Fruit fly (Drosophila melanogaster) ovary, adult (tissue): ENCODE data around the gene CG9743.

Source experiments
- CG17801 ChIP-seq: fragments of 200-800 bp; optimal IDR thresholded peaks from 2 replicates; lab custom pipeline; 2019; ENCODE audit warnings: missing biosample characterization, mild to moderate bottlenecking, missing genetic modification characterization, moderate library complexity; ENCODE audit not compliant: partially characterized antibody

CG9743 gene

dm6 chr3R:30202898-30203103 lies at the start of gene CG9743:
Gene CG9743 (minus strand): TSS chr3R:30202998.
- TF ChIP-seq CG17801 (GFP tag; lab: Kevin White, UChicago), result no peak

dm6 chr3R:30252317-30252716 lies 49.5 kb upstream of the CG9743 start:
- TF ChIP-seq CG17801 (GFP tag; lab: Kevin White, UChicago), result no peak

dm6 chr3R:30250496-30250978 lies 47.7 kb upstream of the CG9743 start, which contains the start of gene CG9682:
Gene CG9682 (plus strand): TSS chr3R:30250928.
- TF ChIP-seq CG17801 (GFP tag; lab: Kevin White, UChicago), result no peak

dm6 chr3R:30249283-30249682 lies 46.5 kb upstream of the CG9743 start, which contains the start of gene CG34299:
Gene CG34299 (plus strand): TSS chr3R:30249583.
- TF ChIP-seq CG17801 (GFP tag; lab: Kevin White, UChicago), result no peak

- no peak for TF ChIP-seq CG17801 (GFP tag; lab: Kevin White, UChicago)
Measured at dm6 chr3R:30248565-30248964, 45.8 kb upstream of the CG9743 start.

- peak; percentile 8 for TF ChIP-seq CG17801 (GFP tag; lab: Kevin White, UChicago)
Measured at dm6 chr3R:30247802-30248363, 45.1 kb upstream of the CG9743 start.

dm6 chr3R:30246603-30247002 lies 43.8 kb upstream of the CG9743 start, which contains the start of gene CG9733:
Gene CG9733 (minus strand): TSS chr3R:30246703.
- TF ChIP-seq CG17801 (GFP tag; lab: Kevin White, UChicago), result no peak

dm6 chr3R:30245739-30246589 lies 43.2 kb upstream of the CG9743 start:
- TF ChIP-seq CG17801 (GFP tag; lab: Kevin White, UChicago), result no peak

- TF ChIP-seq CG17801 (GFP tag; lab: Kevin White, UChicago), result peak; percentile 67
Measured at dm6 chr3R:30243262-30243815, 40.5 kb upstream of the CG9743 start, which contains the start of gene CG9737. Gene CG9737 (minus strand): TSS chr3R:30243312.

dm6 chr3R:30240245-30240644 lies 37.4 kb upstream of the CG9743 start:
- TF ChIP-seq CG17801 (GFP tag; lab: Kevin White, UChicago), result no peak

dm6 chr3R:30237634-30238033 lies 34.8 kb upstream of the CG9743 start, which contains the start of gene CG43448:
Gene CG43448 (minus strand): TSS chr3R:30237734.
- TF ChIP-seq CG17801 (GFP tag; lab: Kevin White, UChicago), result no peak

- no peak for TF ChIP-seq CG17801 (GFP tag; lab: Kevin White, UChicago)
Measured at dm6 chr3R:30236994-30237393, 34.2 kb upstream of the CG9743 start.

dm6 chr3R:30235253-30235652 lies 32.5 kb upstream of the CG9743 start:
- TF ChIP-seq CG17801 (GFP tag; lab: Kevin White, UChicago), result no peak

dm6 chr3R:30224577-30224976 lies 21.8 kb upstream of the CG9743 start:
- TF ChIP-seq CG17801 (GFP tag; lab: Kevin White, UChicago), result no peak

- TF ChIP-seq CG17801 (GFP tag; lab: Kevin White, UChicago), result no peak
Measured at dm6 chr3R:30222236-30222635, 19.4 kb upstream of the CG9743 start.
